Fruit fly (Drosophila melanogaster) S2 (cell line): ENCODE measurements around the gene Cep97.

Experiments
- CG8478 ChIP-seq: fragments of >200 bp; optimal IDR thresholded peaks from 2 replicates; lab custom pipeline; 2018
- CTCF ChIP-seq, 2 experiments: fragments of >200 bp; optimal IDR thresholded peaks; 2 replicates each; lab custom pipeline; 2018

- TF ChIP-seq CG8478 (lab: Kevin White, UChicago) (no peak), CTCF (optimal IDR thresholded peaks at IDR 0.05; lab: Kevin White, UChicago) (no peak)
These were observed 21.5 kb downstream of the Cep97 start for dm6 chr2L:3888754-3889603.
